Worm (Caenorhabditis elegans) whole organism, L2 larva: ENCODE results near the gene F35G2.1.
"Not testable (repeated sequence)": the region's sequence is repeated elsewhere in the genome, so short reads cannot be mapped to it uniquely, and the experiment has no call there.

Experiments used
- Y55F3AM.14 ChIP-seq: fragments of 200-800 bp; sonication (Bioruptor generic); optimal IDR thresholded peaks from 2 replicates; lab custom pipeline; 2018; ENCODE audit warnings: mild to moderate bottlenecking, missing genetic modification characterization, missing compliant biosample characterization
- blmp-1 ChIP-seq: sonication (generic microtip); optimal IDR thresholded peaks from 2 replicates; lab custom pipeline; 2017; ENCODE audit warnings: missing genetic modification characterization, mild to moderate bottlenecking, missing compliant biosample characterization, antibody characterized with exemption, moderate library complexity; ENCODE audit not compliant: insufficient read depth
- ceh-16 ChIP-seq: fragments of 150-350 bp; optimal IDR thresholded peaks from 2 replicates; lab custom pipeline; 2014; ENCODE audit warnings: missing biosample characterization, missing genetic modification characterization
- elt-1 ChIP-seq: fragments of 150-350 bp; optimal IDR thresholded peaks from 2 replicates; lab custom pipeline; 2014; ENCODE audit warnings: missing biosample characterization, missing genetic modification characterization
- elt-3 ChIP-seq: sonication (generic microtip); optimal IDR thresholded peaks from 2 replicates; lab custom pipeline; 2017; ENCODE audit warnings: missing biosample characterization, missing genetic modification characterization
- fos-1 ChIP-seq: fragments of 150-350 bp; optimal IDR thresholded peaks from 2 replicates; lab custom pipeline; 2014; ENCODE audit warnings: missing biosample characterization, missing genetic modification characterization
- gmeb-1 ChIP-seq: fragments of 150-350 bp; optimal IDR thresholded peaks from 2 replicates; lab custom pipeline; 2014; ENCODE audit warnings: missing biosample characterization, missing genetic modification characterization
- lin-11 ChIP-seq: fragments of 150-350 bp; sonication (generic microtip); optimal IDR thresholded peaks from 2 replicates; lab custom pipeline; 2014; ENCODE audit warnings: missing biosample characterization, missing genetic modification characterization, inconsistent platforms, mixed read lengths
- lin-39 ChIP-seq: fragments of 150-350 bp; optimal IDR thresholded peaks from 2 replicates; lab custom pipeline; 2014; ENCODE audit warnings: missing biosample characterization, missing genetic modification reagents, missing genetic modification characterization
- mab-5 ChIP-seq: fragments of 150-350 bp; optimal IDR thresholded peaks from 2 replicates; lab custom pipeline; 2014; ENCODE audit warnings: missing biosample characterization, missing genetic modification characterization
- mbf-1 ChIP-seq: sonication (generic microtip); optimal IDR thresholded peaks from 2 replicates; lab custom pipeline; 2017; ENCODE audit warnings: missing biosample characterization, missing genetic modification characterization
- mdl-1 ChIP-seq, 2 experiments: fragments of 150-350 bp in 1 of 2; sonication (generic microtip) in 1 of 2; optimal IDR thresholded peaks; 2 replicates each; lab custom pipeline; 2017; ENCODE audit warnings: missing biosample characterization in 2 of 2, missing genetic modification characterization in 2 of 2
- nhr-11 ChIP-seq: fragments of 150-350 bp; optimal IDR thresholded peaks from 2 replicates; lab custom pipeline; 2014; ENCODE audit warnings: missing biosample characterization, missing genetic modification characterization
- nhr-129 ChIP-seq: fragments of 150-350 bp; optimal IDR thresholded peaks from 2 replicates; lab custom pipeline; 2014; ENCODE audit warnings: missing biosample characterization, missing genetic modification characterization
- nhr-21 ChIP-seq: fragments of 150-350 bp; optimal IDR thresholded peaks from 2 replicates; lab custom pipeline; 2014; ENCODE audit warnings: missing biosample characterization, missing genetic modification characterization
- nhr-23 ChIP-seq: fragments of 150-350 bp; optimal IDR thresholded peaks from 2 replicates; lab custom pipeline; 2014; ENCODE audit warnings: missing biosample characterization, missing genetic modification reagents, missing genetic modification characterization
- nhr-237 ChIP-seq: fragments of 150-350 bp; optimal IDR thresholded peaks from 2 replicates; lab custom pipeline; 2014; ENCODE audit warnings: missing biosample characterization, missing genetic modification characterization
- nhr-25 ChIP-seq: fragments of 150-350 bp; sonication (generic microtip); optimal IDR thresholded peaks from 3 replicates; lab custom pipeline; 2014; ENCODE audit warnings: missing biosample characterization, missing genetic modification characterization
- nhr-77 ChIP-seq: fragments of 150-350 bp; optimal IDR thresholded peaks from 2 replicates; lab custom pipeline; 2014; ENCODE audit warnings: missing biosample characterization, missing genetic modification characterization
- peb-1 ChIP-seq: fragments of 150-350 bp; optimal IDR thresholded peaks from 2 replicates; lab custom pipeline; 2014; ENCODE audit warnings: missing biosample characterization, missing genetic modification characterization
- sem-4 ChIP-seq: fragments of 150-350 bp; optimal IDR thresholded peaks from 2 replicates; lab custom pipeline; 2014; ENCODE audit warnings: missing biosample characterization, missing genetic modification reagents, missing genetic modification characterization
- snpc-4 ChIP-seq: fragments of 150-350 bp; optimal IDR thresholded peaks from 2 replicates; lab custom pipeline; 2014; ENCODE audit warnings: missing biosample characterization, missing genetic modification characterization
- unc-39 ChIP-seq: fragments of 150-350 bp; optimal IDR thresholded peaks from 2 replicates; lab custom pipeline; 2014; ENCODE audit warnings: missing biosample characterization, missing genetic modification characterization
- unc-55 ChIP-seq: fragments of 150-350 bp; sonication (generic microtip); optimal IDR thresholded peaks from 3 replicates; lab custom pipeline; 2014; ENCODE audit warnings: missing biosample characterization, missing genetic modification reagents, missing genetic modification characterization
- unc-62 ChIP-seq: fragments of 150-350 bp; optimal IDR thresholded peaks from 2 replicates; lab custom pipeline; 2014; ENCODE audit warnings: missing biosample characterization, missing genetic modification reagents, missing genetic modification characterization
- zag-1 ChIP-seq: fragments of 150-350 bp; optimal IDR thresholded peaks from 2 replicates; lab custom pipeline; 2014; ENCODE audit warnings: missing biosample characterization, missing genetic modification characterization
- ztf-11 ChIP-seq: sonication (generic microtip); optimal IDR thresholded peaks from 2 replicates; lab custom pipeline; 2017; ENCODE audit warnings: missing biosample characterization, missing genetic modification characterization
- ztf-4 ChIP-seq: fragments of 150-350 bp; optimal IDR thresholded peaks from 2 replicates; lab custom pipeline; 2014; ENCODE audit warnings: missing biosample characterization, missing genetic modification characterization

F35G2.1 gene

ce11 chrIV:12165432-12166078 lies 37.5 kb upstream of the F35G2.1 start:
- peak; percentile 50 for TF ChIP-seq nhr-129 (tag; lab: Kevin White, UChicago)
- no peak for TF ChIP-seq nhr-25 (tag; lab: Kevin White, UChicago)
- TF ChIP-seq, all 48 proteins: peak for 1

- TF ChIP-seq unc-62 (GFP tag; lab: Kevin White, UChicago): no peak
- TF ChIP-seq nhr-77 (tag; lab: Kevin White, UChicago): no peak
- no peak for TF ChIP-seq snpc-4
- TF ChIP-seq nhr-237: no peak
- no peak for TF ChIP-seq zag-1 (tag; lab: Kevin White, UChicago)
- TF ChIP-seq unc-39 (tag; lab: Kevin White, UChicago): no peak
- TF ChIP-seq peb-1 (tag; lab: Kevin White, UChicago): no peak
- TF ChIP-seq ztf-11 (tag; lab: Kevin White, UChicago): no peak
- TF ChIP-seq nhr-23 (tag; lab: Kevin White, UChicago): no peak
- no peak for TF ChIP-seq ceh-16
- TF ChIP-seq Y55F3AM.14: no peak
These were observed 35.1 kb upstream of the F35G2.1 start, which contains the start of gene F20B10.3 for ce11 chrIV:12167944-12168343. F20B10.3 (plus strand) TSS chrIV:12168244.

- TF ChIP-seq Y55F3AM.14; unc-55; sem-4 (tag; lab: Kevin White, UChicago): not testable (repeated sequence)
These were observed 24.8 kb upstream of the F35G2.1 start, which contains the start of gene nlr-1 for ce11 chrIV:12178235-12178634. nlr-1 (minus strand) TSS chrIV:12178335.

DNA sequence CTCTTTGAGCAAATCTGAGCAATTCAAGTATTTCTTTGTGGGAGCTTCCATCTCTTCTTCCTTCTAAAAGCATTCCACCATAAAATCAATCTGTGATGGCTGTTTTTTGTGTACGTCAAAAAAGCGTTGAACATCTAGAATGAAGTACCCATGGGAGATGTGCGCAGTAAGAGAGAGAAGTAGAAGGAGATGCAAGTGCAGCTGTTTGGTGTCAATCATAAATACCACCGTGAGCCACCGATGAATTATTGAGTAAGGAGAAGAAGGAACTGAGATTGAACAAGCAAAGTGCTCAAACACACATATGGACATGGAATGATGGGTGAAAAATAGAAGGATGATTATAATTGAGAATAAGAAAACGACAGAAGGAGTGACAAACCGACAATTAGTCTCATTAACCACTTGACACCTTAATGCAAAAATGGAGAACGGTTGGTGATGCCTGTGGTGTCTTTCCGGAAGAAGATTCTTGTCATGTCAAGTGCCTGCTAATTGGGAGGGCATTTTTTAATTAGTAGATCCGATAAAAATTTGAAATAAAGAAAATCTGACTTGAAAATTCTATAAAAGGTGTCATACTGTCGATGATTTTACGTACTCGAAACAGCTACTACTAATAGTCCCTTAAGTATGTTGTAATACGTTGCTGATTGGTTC lies 10.8 kb upstream of the F35G2.1 start:
- no peak for TF ChIP-seq fos-1 (tag; lab: Kevin White, UChicago)
- TF ChIP-seq gmeb-1: no peak
- TF ChIP-seq snpc-4: no peak
- no peak for TF ChIP-seq Y55F3AM.14
- TF ChIP-seq nhr-129 (tag; lab: Kevin White, UChicago): peak; percentile 56
- no peak for TF ChIP-seq ztf-4 (tag; lab: Kevin White, UChicago)
- TF ChIP-seq nhr-23 (tag; lab: Kevin White, UChicago): no peak
- TF ChIP-seq unc-39 (tag; lab: Kevin White, UChicago): no peak
- TF ChIP-seq mab-5 (tag; lab: Kevin White, UChicago): peak; percentile 21

DNA sequence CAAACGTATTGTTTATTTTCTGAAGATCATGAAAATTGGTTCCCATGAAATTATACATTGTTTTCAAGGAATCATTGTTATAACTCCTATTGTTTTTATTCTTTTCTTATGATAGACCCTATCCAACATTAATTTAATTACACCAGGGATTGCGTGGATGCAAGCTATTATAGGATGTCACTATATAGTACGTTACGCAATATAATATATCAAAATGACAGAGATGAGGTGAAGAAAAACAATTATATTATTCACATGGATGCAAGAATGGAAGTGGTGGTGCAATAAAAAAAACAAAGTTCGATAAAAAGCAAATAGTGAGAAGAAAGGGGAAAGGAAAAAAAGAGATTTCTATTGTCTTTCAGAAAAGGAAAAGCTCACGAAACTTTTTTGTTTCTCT lies 9.7 kb upstream of the F35G2.1 start:
- TF ChIP-seq ztf-4 (tag; lab: Kevin White, UChicago): no peak
- TF ChIP-seq nhr-23 (tag; lab: Kevin White, UChicago): no peak
- TF ChIP-seq zag-1 (tag; lab: Kevin White, UChicago): no peak
- no peak for TF ChIP-seq elt-1
- TF ChIP-seq elt-3 (tag; lab: Kevin White, UChicago): no peak
- no peak for TF ChIP-seq blmp-1
- TF ChIP-seq lin-11: no peak
- TF ChIP-seq lin-39 (tag; lab: Kevin White, UChicago): no peak

ce11 chrIV:12194668-12195067 lies 8.4 kb upstream of the F35G2.1 start:
- TF ChIP-seq nhr-11 (tag; lab: Kevin White, UChicago): no peak
- TF ChIP-seq peb-1 (tag; lab: Kevin White, UChicago): no peak
- no peak for TF ChIP-seq lin-11
- no peak for TF ChIP-seq nhr-21 (tag; lab: Kevin White, UChicago)
- TF ChIP-seq gmeb-1: no peak

- TF ChIP-seq fos-1 (tag; lab: Kevin White, UChicago): peak; percentile 23
- no peak for TF ChIP-seq mdl-1 (tag; optimal IDR thresholded peaks at IDR 0.05; lab: Kevin White, UChicago)
- no peak for TF ChIP-seq nhr-11 (tag; lab: Kevin White, UChicago)
- TF ChIP-seq sem-4 (tag; lab: Kevin White, UChicago): no peak
- no peak for TF ChIP-seq mbf-1
- TF ChIP-seq nhr-129 (tag; lab: Kevin White, UChicago): peak; percentile 17
These were observed 6.4 kb upstream of the F35G2.1 start for ce11 chrIV:12196608-12197007.
